Fruit fly (Drosophila melanogaster) whole organism, embryonic: Measurements from ENCODE around the gene CG7546.
A peak's percentile ranks its signal among the peaks of the same experiment; 100 is the strongest.

ENCODE experiments used
- Bdp1 ChIP-seq: fragments of 200-800 bp; sonication (Bioruptor generic); optimal IDR thresholded peaks from 3 replicates; lab custom pipeline; 2016; ENCODE audit warnings: missing biosample characterization, missing genetic modification characterization
- Bgb ChIP-seq: fragments of 200-800 bp; sonication (Bioruptor generic); IDR thresholded peaks from 2 replicates; pipeline ENCODE4 v1.3.6; 2022; ENCODE audit warnings: missing biosample characterization, missing genetic modification characterization; ENCODE audit not compliant: partially characterized antibody
- CG10147 ChIP-seq: fragments of 200-800 bp; sonication (Bioruptor generic); optimal IDR thresholded peaks from 2 replicates; lab custom pipeline; 2019; ENCODE audit warnings: missing biosample characterization, mild to moderate bottlenecking, missing genetic modification characterization, moderate library complexity
- CG10321 ChIP-seq: fragments of 200-800 bp; sonication (Bioruptor generic); IDR thresholded peaks from 2 replicates; pipeline ENCODE4 v1.3.6; 2022; ENCODE audit warnings: missing biosample characterization, missing genetic modification characterization
- CG12071 ChIP-seq: fragments of 200-800 bp; sonication (Bioruptor generic); optimal IDR thresholded peaks from 3 replicates; lab custom pipeline; 2018; ENCODE audit warnings: missing biosample characterization, mild to moderate bottlenecking, missing genetic modification characterization
- CG12391 ChIP-seq: fragments of 200-800 bp; sonication (Bioruptor generic); optimal IDR thresholded peaks from 3 replicates; lab custom pipeline; 2018; ENCODE audit warnings: missing biosample characterization, mild to moderate bottlenecking, missing genetic modification characterization, moderate library complexity
- CG1603 ChIP-seq: fragments of 200-800 bp; sonication (Bioruptor generic); optimal IDR thresholded peaks from 2 replicates; lab custom pipeline; 2019; ENCODE audit warnings: missing biosample characterization, mild to moderate bottlenecking, missing genetic modification characterization, moderate library complexity
- CG17328 ChIP-seq: fragments of 200-800 bp; sonication (Bioruptor generic); IDR thresholded peaks from 2 replicates; pipeline ENCODE4 v1.3.6; 2022; ENCODE audit warnings: missing biosample characterization, missing genetic modification characterization
- CG17359 ChIP-seq: fragments of 200-800 bp; sonication (Bioruptor generic); optimal IDR thresholded peaks from 3 replicates; lab custom pipeline; 2018; ENCODE audit warnings: missing biosample characterization, mild to moderate bottlenecking, missing genetic modification characterization, moderate library complexity
- CG17802 ChIP-seq: fragments of 200-800 bp; sonication (Bioruptor generic); optimal IDR thresholded peaks from 2 replicates; lab custom pipeline; 2018; ENCODE audit warnings: missing biosample characterization, mild to moderate bottlenecking, missing genetic modification characterization, moderate library complexity
- CG1792 ChIP-seq: fragments of 200-800 bp; sonication (Bioruptor generic); optimal IDR thresholded peaks from 2 replicates; lab custom pipeline; 2016; ENCODE audit warnings: missing biosample characterization, missing genetic modification characterization
- CG18011 ChIP-seq: fragments of 200-800 bp; sonication (Bioruptor generic); optimal IDR thresholded peaks from 2 replicates; lab custom pipeline; 2017; ENCODE audit warnings: missing biosample characterization, missing genetic modification characterization, mild to moderate bottlenecking, moderate library complexity, missing genotype
- CG1832 ChIP-seq: fragments of 200-800 bp; sonication (Bioruptor generic); optimal IDR thresholded peaks from 2 replicates; lab custom pipeline; 2017; ENCODE audit warnings: missing biosample characterization, mild to moderate bottlenecking, missing genetic modification characterization, inconsistent platforms
- CG2116 ChIP-seq: fragments of 200-800 bp; sonication (Bioruptor generic); optimal IDR thresholded peaks from 3 replicates; lab custom pipeline; 2018; ENCODE audit warnings: missing biosample characterization, mild to moderate bottlenecking, missing genetic modification characterization
- CG2129 ChIP-seq: fragments of 200-800 bp; sonication (Bioruptor generic); IDR thresholded peaks from 2 replicates; pipeline ENCODE4 v1.3.6; 2022; ENCODE audit warnings: missing biosample characterization, missing genetic modification characterization; ENCODE audit not compliant: partially characterized antibody
- CG3065 ChIP-seq: fragments of 200-800 bp; sonication (Bioruptor generic); optimal IDR thresholded peaks from 2 replicates; lab custom pipeline; 2016; ENCODE audit warnings: missing biosample characterization, missing genetic modification characterization
- CG32532 ChIP-seq: fragments of 200-800 bp; sonication (Bioruptor generic); IDR thresholded peaks from 2 replicates; pipeline ENCODE4 v1.3.6; 2022; ENCODE audit warnings: missing biosample characterization, missing genetic modification characterization
- CG3995 ChIP-seq: fragments of 200-800 bp; sonication (Bioruptor generic); optimal IDR thresholded peaks from 3 replicates; lab custom pipeline; 2016; ENCODE audit warnings: missing biosample characterization, missing genetic modification characterization
- CG4617 ChIP-seq: fragments of 200-800 bp; sonication (Bioruptor generic); optimal IDR thresholded peaks from 3 replicates; lab custom pipeline; 2016; ENCODE audit warnings: missing biosample characterization, missing genetic modification characterization, borderline replicate concordance
- CG4707 ChIP-seq: fragments of 200-800 bp; sonication (Bioruptor generic); optimal IDR thresholded peaks from 2 replicates; lab custom pipeline; 2018; ENCODE audit warnings: missing biosample characterization, mild to moderate bottlenecking, missing genetic modification characterization, moderate library complexity
- CG6175 ChIP-seq: fragments of 200-800 bp; sonication (Bioruptor generic); IDR thresholded peaks from 3 replicates; pipeline ENCODE4 v1.3.6; 2022; ENCODE audit warnings: missing biosample characterization, missing genetic modification characterization
- CTCF ChIP-seq: fragments of 200-800 bp; sonication (Bioruptor generic); optimal IDR thresholded peaks from 2 replicates; lab custom pipeline; 2017; ENCODE audit warnings: missing biosample characterization, mild to moderate bottlenecking, missing genetic modification characterization, moderate library complexity
- Chrac-16 ChIP-seq: fragments of 200-800 bp; sonication (Bioruptor generic); optimal IDR thresholded peaks from 3 replicates; lab custom pipeline; 2016; ENCODE audit warnings: missing biosample characterization, missing genetic modification characterization
- Dfd ChIP-seq, 2 experiments: fragments of >200 bp; optimal IDR thresholded peaks; 2 replicates each; lab custom pipeline; 2017; ENCODE audit warnings: missing biosample characterization in 2 of 2, missing genetic modification characterization in 2 of 2
- Gsc ChIP-seq: fragments of 200-800 bp; sonication (Bioruptor generic); IDR thresholded peaks from 2 replicates; pipeline ENCODE4 v1.3.6; 2022; ENCODE audit warnings: missing biosample characterization, missing genetic modification characterization
- Gug ChIP-seq: fragments of 200-800 bp; sonication (Bioruptor generic); IDR thresholded peaks from 4 replicates; pipeline ENCODE4 v1.3.6; 2022; ENCODE audit warnings: missing biosample characterization, missing genetic modification characterization
- Hmx ChIP-seq: fragments of 200-800 bp; sonication (Bioruptor generic); optimal IDR thresholded peaks from 2 replicates; lab custom pipeline; 2016; ENCODE audit warnings: missing biosample characterization, missing genetic modification characterization
- NfI ChIP-seq: fragments of 200-800 bp; sonication (Bioruptor generic); optimal IDR thresholded peaks from 3 replicates; lab custom pipeline; 2018; ENCODE audit warnings: missing biosample characterization, mild to moderate bottlenecking, missing genetic modification characterization, moderate library complexity
- Optix ChIP-seq: fragments of 200-800 bp; sonication (Bioruptor generic); IDR thresholded peaks from 3 replicates; pipeline ENCODE4 v1.3.6; 2022; ENCODE audit warnings: missing biosample characterization, missing genetic modification characterization
- Sin3A ChIP-seq: fragments of >200 bp; optimal IDR thresholded peaks from 2 replicates; lab custom pipeline; 2018
- Sox102F ChIP-seq: fragments of 200-800 bp; sonication (Bioruptor generic); optimal IDR thresholded peaks from 2 replicates; lab custom pipeline; 2018; ENCODE audit warnings: missing biosample characterization, mild to moderate bottlenecking, missing genetic modification characterization, moderate library complexity
- ab ChIP-seq: fragments of 200-800 bp; sonication (Bioruptor generic); optimal IDR thresholded peaks from 2 replicates; lab custom pipeline; 2016; ENCODE audit warnings: missing biosample characterization, missing genetic modification characterization
- dm ChIP-seq: fragments of 200-800 bp; sonication (Bioruptor generic); optimal IDR thresholded peaks from 3 replicates; lab custom pipeline; 2016; ENCODE audit warnings: missing biosample characterization, missing genetic modification characterization
- dpn ChIP-seq, 2 experiments: fragments of 200-800 bp; sonication (Bioruptor generic); optimal IDR thresholded peaks; 3 replicates each; lab custom pipeline; 2016; ENCODE audit warnings: missing biosample characterization in 2 of 2, missing genetic modification characterization in 2 of 2
- fd96Cb ChIP-seq: fragments of 200-800 bp; sonication (Bioruptor generic); optimal IDR thresholded peaks from 2 replicates; lab custom pipeline; 2018; ENCODE audit warnings: missing biosample characterization, mild to moderate bottlenecking, missing genetic modification characterization, moderate library complexity
- grau ChIP-seq: fragments of 200-800 bp; optimal IDR thresholded peaks from 3 replicates; lab custom pipeline; 2019; ENCODE audit warnings: missing biosample characterization, mild to moderate bottlenecking, missing genetic modification characterization, moderate library complexity
- knrl ChIP-seq: fragments of 200-800 bp; sonication (Bioruptor generic); IDR thresholded peaks from 3 replicates; pipeline ENCODE4 v1.3.6; 2022; ENCODE audit warnings: missing biosample characterization, missing genetic modification characterization; ENCODE audit not compliant: partially characterized antibody
- lab ChIP-seq: fragments of 200-800 bp; sonication (Bioruptor generic); optimal IDR thresholded peaks from 3 replicates; lab custom pipeline; 2017; ENCODE audit warnings: missing biosample characterization, missing genetic modification characterization, mild to moderate bottlenecking, moderate library complexity, missing genetic modification reagents
- lilli ChIP-seq: fragments of 200-800 bp; sonication (Bioruptor generic); optimal IDR thresholded peaks from 3 replicates; lab custom pipeline; 2016; ENCODE audit warnings: missing biosample characterization, missing genetic modification characterization
- lov ChIP-seq, 2 experiments: fragments of 200-800 bp in 1 of 2; fragments of >200 bp in 1 of 2; sonication (Bioruptor generic) in 1 of 2; IDR thresholded peaks in 1 of 2; optimal IDR thresholded peaks in 1 of 2; 2 replicates in 1 of 2; 3 replicates in 1 of 2; pipeline versions ENCODE4 v1.3.6 to Lab custom; 2017 to 2022; ENCODE audit warnings: missing biosample characterization in 1 of 2, missing genetic modification characterization in 1 of 2
- mirr ChIP-seq: fragments of 200-800 bp; sonication (Bioruptor generic); optimal IDR thresholded peaks from 3 replicates; lab custom pipeline; 2018; ENCODE audit warnings: missing biosample characterization, mild to moderate bottlenecking, missing genetic modification characterization
- mld ChIP-seq: fragments of 200-800 bp; sonication (Bioruptor generic); IDR thresholded peaks from 3 replicates; pipeline ENCODE4 v1.3.6; 2022; ENCODE audit warnings: missing biosample characterization, missing genetic modification characterization; ENCODE audit not compliant: partially characterized antibody
- nmo ChIP-seq: fragments of 200-800 bp; sonication (Bioruptor generic); optimal IDR thresholded peaks from 2 replicates; lab custom pipeline; 2018; ENCODE audit warnings: missing biosample characterization, mild to moderate bottlenecking, missing genetic modification characterization, moderate library complexity
- pzg ChIP-seq: fragments of 200-800 bp; sonication (Bioruptor generic); optimal IDR thresholded peaks from 3 replicates; lab custom pipeline; 2018; ENCODE audit warnings: missing biosample characterization, mild to moderate bottlenecking, missing genetic modification characterization, moderate library complexity
- run ChIP-seq: fragments of 200-800 bp; sonication (Bioruptor generic); optimal IDR thresholded peaks from 3 replicates; lab custom pipeline; 2018; ENCODE audit warnings: missing biosample characterization, mild to moderate bottlenecking, missing genetic modification characterization
- sisA ChIP-seq: fragments of 200-800 bp; sonication (Bioruptor generic); IDR thresholded peaks from 2 replicates; pipeline ENCODE4 v1.3.6; 2022; ENCODE audit warnings: missing biosample characterization, missing genetic modification characterization
- tup ChIP-seq: fragments of 200-800 bp; sonication (Bioruptor generic); optimal IDR thresholded peaks from 2 replicates; lab custom pipeline; 2016; ENCODE audit warnings: missing biosample characterization, mild to moderate bottlenecking, missing genetic modification characterization, moderate library complexity
- zfh2 ChIP-seq: fragments of 200-800 bp; sonication (Bioruptor generic); optimal IDR thresholded peaks from 2 replicates; lab custom pipeline; 2016; ENCODE audit warnings: missing biosample characterization, missing genetic modification characterization

CG7546 gene

DNA sequence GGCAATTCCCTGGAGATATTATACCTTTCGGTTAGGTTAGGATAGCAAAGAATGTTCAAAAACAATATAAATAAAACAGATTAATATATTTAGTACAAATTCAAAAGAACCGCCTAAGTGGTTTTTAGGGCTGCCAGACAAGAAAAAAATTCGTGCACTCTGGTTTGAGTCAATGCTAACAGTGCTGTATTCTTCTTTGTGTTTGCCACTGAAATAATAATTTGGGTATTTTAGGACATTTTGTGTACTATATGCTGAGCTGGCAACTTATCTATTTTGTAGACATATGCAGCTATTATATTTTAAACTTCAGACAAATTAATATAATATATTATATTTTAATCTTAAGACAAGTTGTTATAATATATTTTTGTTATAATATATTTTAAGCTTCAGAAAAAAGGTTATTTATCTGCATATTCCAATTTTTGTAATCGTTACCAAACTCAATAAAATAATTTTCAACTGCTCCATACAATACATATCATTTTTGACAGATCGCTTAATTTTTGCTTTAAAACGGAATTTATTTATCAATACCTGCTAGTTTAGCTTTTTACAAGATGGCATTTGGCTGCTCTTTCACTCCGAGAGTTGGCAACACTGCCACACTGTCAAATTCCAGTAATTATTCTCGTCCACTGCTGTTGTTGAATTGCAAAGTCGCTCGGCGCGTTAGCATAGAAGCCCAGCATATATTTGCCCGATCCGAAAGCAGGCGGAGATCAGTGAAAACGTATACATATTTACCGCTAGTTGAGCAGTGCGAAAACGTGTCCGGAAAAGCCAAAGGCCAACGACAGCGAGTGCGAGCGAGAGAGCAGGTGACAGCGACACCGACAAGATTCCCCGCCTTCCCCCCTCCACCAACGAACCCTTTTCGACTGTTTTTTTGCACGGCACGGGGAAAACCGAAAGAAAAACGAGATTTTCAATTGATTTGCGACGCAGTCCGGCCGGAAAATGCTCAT lies at the start of gene CG7546 (continued):
- TF ChIP-seq CG4617 (GFP tag; lab: Kevin White, UChicago) (peak; percentile 91), mirr (GFP tag; lab: Kevin White, UChicago) (no peak), fd96Cb (tag; lab: Kevin White, UChicago) (peak; percentile 15), CG6175 (GFP tag; lab: Robert Waterston, UW) (no peak), Dfd (GFP tag; optimal IDR thresholded peaks at IDR 0.05; lab: Kevin White, UChicago) (no peak), knrl (GFP tag; lab: Robert Waterston, UW) (peak; percentile 35; the same call in 1 of the 3 replicates), CG10147 (GFP tag; lab: Kevin White, UChicago) (no peak), tup (GFP tag; lab: Kevin White, UChicago) (no peak), Bdp1 (GFP tag; lab: Kevin White, UChicago) (no peak), CG2129 (GFP tag; lab: Robert Waterston, UW) (no peak), dm (GFP tag; lab: Kevin White, UChicago) (peak; percentile 52), Gsc (GFP tag; lab: Robert Waterston, UW) (no peak), ab (no peak), Chrac-16 (GFP tag; lab: Kevin White, UChicago) (peak; percentile 10), CG17359 (tag; lab: Kevin White, UChicago) (no peak), CTCF (GFP tag; lab: Kevin White, UChicago) (no peak), nmo (GFP tag; lab: Kevin White, UChicago) (peak; percentile 56), Bgb (no peak), Sin3A (lab: Kevin White, UChicago) (peak; percentile 9), CG4707 (no peak), CG3995 (GFP tag; lab: Kevin White, UChicago) (no peak), CG1603 (tag; lab: Kevin White, UChicago) (peak; percentile 36), grau (tag; lab: Kevin White, UChicago) (peak; percentile 63), CG2116 (GFP tag; lab: Kevin White, UChicago) (peak; percentile 96), CG1792 (GFP tag; lab: Kevin White, UChicago) (no peak), CG1832 (GFP tag; lab: Kevin White, UChicago) (peak; percentile 84), CG32532 (GFP tag; lab: Robert Waterston, UW) (peak; percentile 50), run (tag; lab: Kevin White, UChicago) (no peak), CG17328 (GFP tag; lab: Robert Waterston, UW) (no peak), lov (optimal IDR thresholded peaks at IDR 0.05; lab: Kevin White, UChicago) (no peak), lov (GFP tag; IDR thresholded peaks at IDR 0.05; lab: Robert Waterston, UW) (no peak), mld (GFP tag; lab: Robert Waterston, UW) (no peak), CG10321 (GFP tag; lab: Robert Waterston, UW) (peak; percentile 50; the same call in 1 of the 2 replicates), Hmx (GFP tag; lab: Kevin White, UChicago) (no peak), CG17802 (tag; lab: Kevin White, UChicago) (no peak), pzg (GFP tag; lab: Kevin White, UChicago) (peak; percentile 68), zfh2 (GFP tag; lab: Kevin White, UChicago) (peak; percentile 40), Optix (no peak), dpn (GFP tag; optimal IDR thresholded peaks at IDR 0.05; lab: Kevin White, UChicago) (peak in 1 of 2 experiments; percentile 49), sisA (GFP tag; lab: Robert Waterston, UW) (0 out of 2 replicates have a peak, but pooled peaks have one; percentile 39), CG3065 (GFP tag; lab: Kevin White, UChicago) (no peak), lab (GFP tag; lab: Kevin White, UChicago) (no peak), CG12071 (GFP tag; lab: Kevin White, UChicago) (no peak), CG18011 (no peak), Gug (GFP tag; lab: Robert Waterston, UW) (peak; percentile 52; the same call in 1 of the 4 replicates), Sox102F (no peak), lilli (peak; percentile 31), NfI (no peak), CG12391 (tag; lab: Kevin White, UChicago) (peak; percentile 76)
